Fruit fly (Drosophila melanogaster) whole organism, adult: Measurements from ENCODE around the gene CG17122.

Experiments
- CG11617 ChIP-seq: fragments of 200-800 bp; sonication (Bioruptor generic); optimal IDR thresholded peaks from 2 replicates; lab custom pipeline; 2017; ENCODE audit warnings: mild to moderate bottlenecking, missing biosample characterization, missing genetic modification reagents, missing genetic modification characterization
- CG12768 ChIP-seq: fragments of 200-800 bp; sonication (Bioruptor generic); optimal IDR thresholded peaks from 2 replicates; lab custom pipeline; 2017; ENCODE audit warnings: missing biosample characterization, missing genetic modification characterization, mild to moderate bottlenecking, moderate library complexity, missing genetic modification reagents
- CG14711 ChIP-seq: fragments of 200-800 bp; sonication (Bioruptor generic); optimal IDR thresholded peaks from 2 replicates; lab custom pipeline; 2018; ENCODE audit warnings: missing biosample characterization, mild to moderate bottlenecking, missing genetic modification characterization, moderate library complexity
- CG1620 ChIP-seq: fragments of 200-800 bp; sonication (Bioruptor generic); optimal IDR thresholded peaks from 2 replicates; lab custom pipeline; 2016; ENCODE audit warnings: missing biosample characterization, missing genetic modification characterization
- CG33017 ChIP-seq: fragments of 200-800 bp; sonication (Bioruptor generic); optimal IDR thresholded peaks from 2 replicates; lab custom pipeline; 2018; ENCODE audit warnings: missing biosample characterization, mild to moderate bottlenecking, missing genetic modification characterization, moderate library complexity
- CG5204 ChIP-seq: fragments of 200-800 bp; sonication (Bioruptor generic); optimal IDR thresholded peaks from 2 replicates; lab custom pipeline; 2016; ENCODE audit warnings: missing biosample characterization, missing genetic modification characterization
- CG7045 ChIP-seq: fragments of 200-800 bp; sonication (Bioruptor generic); optimal IDR thresholded peaks from 2 replicates; lab custom pipeline; 2017; ENCODE audit warnings: missing biosample characterization, mild to moderate bottlenecking, missing genetic modification characterization
- CG7101 ChIP-seq: fragments of 200-800 bp; sonication (Bioruptor generic); optimal IDR thresholded peaks from 2 replicates; lab custom pipeline; 2018; ENCODE audit warnings: missing biosample characterization, mild to moderate bottlenecking, missing genetic modification characterization, moderate library complexity
- Clk ChIP-seq: fragments of 200-800 bp; sonication (Bioruptor generic); optimal IDR thresholded peaks from 2 replicates; lab custom pipeline; 2017; ENCODE audit warnings: missing biosample characterization, missing genetic modification characterization
- Crg-1 ChIP-seq: fragments of 200-800 bp; sonication (Bioruptor generic); optimal IDR thresholded peaks from 2 replicates; lab custom pipeline; 2016; ENCODE audit warnings: missing biosample characterization, missing genetic modification characterization
- Hr96 ChIP-seq: fragments of 200-800 bp; sonication (Bioruptor generic); optimal IDR thresholded peaks from 2 replicates; lab custom pipeline; 2016; ENCODE audit warnings: missing biosample characterization, missing genetic modification characterization
- Mnt ChIP-seq: fragments of 200-800 bp; sonication (Bioruptor generic); optimal IDR thresholded peaks from 2 replicates; lab custom pipeline; 2016; ENCODE audit warnings: missing biosample characterization, mild to moderate bottlenecking, missing genetic modification characterization
- bab1 ChIP-seq: fragments of 200-800 bp; sonication (Bioruptor generic); optimal IDR thresholded peaks from 3 replicates; lab custom pipeline; 2019; ENCODE audit warnings: missing biosample characterization, mild to moderate bottlenecking, missing genetic modification characterization, moderate library complexity
- cic ChIP-seq: fragments of 200-800 bp; sonication (Bioruptor generic); optimal IDR thresholded peaks from 2 replicates; lab custom pipeline; 2017; ENCODE audit warnings: missing biosample characterization, mild to moderate bottlenecking, missing genetic modification characterization, moderate library complexity
- cnc ChIP-seq, 2 experiments: fragments of >200 bp; optimal IDR thresholded peaks; 2 replicates each; lab custom pipeline; 2017
- kay ChIP-seq: fragments of 200-800 bp; sonication (Bioruptor generic); peaks from one replicate; lab custom pipeline; 2016; ENCODE audit warnings: missing biosample characterization, missing genetic modification characterization, borderline replicate concordance
- ovo ChIP-seq: fragments of 200-800 bp; sonication (Bioruptor generic); optimal IDR thresholded peaks from 2 replicates; lab custom pipeline; 2016; ENCODE audit warnings: missing biosample characterization, missing genetic modification characterization
- pad ChIP-seq: fragments of 200-800 bp; sonication (Bioruptor generic); optimal IDR thresholded peaks from 3 replicates; lab custom pipeline; 2017; ENCODE audit warnings: missing biosample characterization, missing genetic modification characterization, mild to moderate bottlenecking, moderate library complexity, missing genetic modification reagents
- tj ChIP-seq: fragments of 200-800 bp; sonication (Bioruptor generic); optimal IDR thresholded peaks from 3 replicates; lab custom pipeline; 2017; ENCODE audit warnings: missing biosample characterization, mild to moderate bottlenecking, missing genetic modification characterization, moderate library complexity
- toe ChIP-seq: fragments of 200-800 bp; sonication (Bioruptor generic); optimal IDR thresholded peaks from 2 replicates; lab custom pipeline; 2016; ENCODE audit warnings: missing biosample characterization, missing genetic modification characterization

The CG17122 gene

DNA sequence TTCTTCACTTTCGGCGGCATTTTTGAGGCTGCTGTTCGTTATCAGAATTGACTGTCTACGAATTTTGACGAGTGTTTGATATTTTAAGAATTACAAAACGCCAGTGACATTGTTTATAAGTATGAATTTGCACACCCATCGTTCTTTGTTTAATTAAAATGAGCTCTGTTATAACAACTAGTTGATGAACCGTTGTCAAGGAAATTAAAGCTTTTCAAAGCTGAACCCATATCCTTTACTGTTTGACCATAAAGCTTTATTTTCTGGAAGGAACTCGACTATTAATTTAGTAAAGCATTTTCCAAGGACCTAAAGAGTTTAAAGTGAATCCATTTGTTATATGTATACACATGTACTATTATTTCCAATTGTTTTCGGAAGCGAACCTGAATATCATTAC is at the start of gene CG17122:
Gene CG17122, minus strand, starts transcription at position 101 of the 400 bp plus-strand sequence.
- TF ChIP-seq Clk: no peak
- no peak for TF ChIP-seq CG5204 (GFP tag; lab: Kevin White, UChicago)
- no peak for TF ChIP-seq CG11617 (GFP tag; lab: Kevin White, UChicago)
- no peak for TF ChIP-seq kay (GFP tag; lab: Kevin White, UChicago)
- TF ChIP-seq Crg-1 (GFP tag; lab: Kevin White, UChicago): no peak
- no peak for TF ChIP-seq CG12768 (GFP tag; lab: Kevin White, UChicago)
- no peak for TF ChIP-seq Mnt (GFP tag; lab: Kevin White, UChicago)
- TF ChIP-seq CG7101: no peak
- no peak for TF ChIP-seq CG33017 (tag; lab: Kevin White, UChicago)
- TF ChIP-seq pad (GFP tag; lab: Kevin White, UChicago): no peak
- TF ChIP-seq toe (GFP tag; lab: Kevin White, UChicago): no peak
- no peak for TF ChIP-seq ovo (GFP tag; lab: Kevin White, UChicago)
- TF ChIP-seq CG7045 (GFP tag; lab: Kevin White, UChicago): no peak
- TF ChIP-seq cnc (optimal IDR thresholded peaks at IDR 0.05; lab: Kevin White, UChicago): no peak
- no peak for TF ChIP-seq cic (GFP tag; lab: Kevin White, UChicago)
- no peak for TF ChIP-seq CG1620 (GFP tag; lab: Kevin White, UChicago)
- no peak for TF ChIP-seq tj (GFP tag; lab: Kevin White, UChicago)
- no peak for TF ChIP-seq Hr96 (GFP tag; lab: Kevin White, UChicago)
- no peak for TF ChIP-seq bab1 (GFP tag; lab: Kevin White, UChicago)

DNA sequence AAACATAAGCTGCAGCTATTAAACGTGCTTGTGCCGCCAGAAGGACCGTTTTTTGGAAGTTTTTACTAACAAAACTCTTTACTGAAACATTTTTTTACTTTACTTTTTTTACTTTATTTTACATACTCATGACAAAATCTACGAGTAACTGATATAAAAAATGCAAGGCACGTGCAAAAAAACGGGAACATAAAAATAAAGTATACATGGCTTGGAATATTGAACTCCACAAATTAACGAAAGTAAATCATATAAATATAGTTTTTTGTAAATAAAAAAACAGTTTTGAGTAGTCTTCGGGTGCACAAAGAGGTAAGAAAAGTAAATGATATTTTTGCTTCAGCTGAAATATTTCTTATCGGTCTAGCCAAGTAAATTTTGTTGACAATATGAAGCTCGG is 45.5 kb upstream of the CG17122 start, which contains the start of gene Spn77Bb:
Gene Spn77Bb, plus strand, starts transcription at position 301 of the 400 bp plus-strand sequence.
- TF ChIP-seq ovo (GFP tag; lab: Kevin White, UChicago) (no peak), kay (GFP tag; lab: Kevin White, UChicago) (no peak), cic (GFP tag; lab: Kevin White, UChicago) (no peak), bab1 (GFP tag; lab: Kevin White, UChicago) (no peak), CG7045 (GFP tag; lab: Kevin White, UChicago) (no peak), CG12768 (GFP tag; lab: Kevin White, UChicago) (no peak), pad (GFP tag; lab: Kevin White, UChicago) (no peak), Hr96 (GFP tag; lab: Kevin White, UChicago) (no peak), CG33017 (tag; lab: Kevin White, UChicago) (no peak), tj (GFP tag; lab: Kevin White, UChicago) (no peak)

DNA sequence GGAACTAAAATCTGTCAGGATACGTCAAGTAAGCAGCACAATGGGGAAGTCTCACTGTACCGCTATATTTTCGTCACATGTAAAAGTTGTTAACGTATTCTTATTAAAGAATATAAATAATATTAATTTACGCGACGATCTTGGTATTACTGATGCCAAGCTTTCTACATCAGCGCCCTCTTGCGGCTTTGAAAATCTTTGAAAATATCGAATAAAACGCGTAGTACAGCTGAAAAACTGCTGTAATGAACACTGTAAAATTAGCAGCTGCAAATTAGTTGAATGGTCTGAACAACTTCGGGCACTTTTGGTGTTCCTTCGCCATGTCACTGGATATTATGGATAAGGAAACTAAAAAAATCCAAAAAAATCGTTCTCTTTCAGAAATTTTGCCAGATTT is 44.9 kb upstream of the CG17122 start:
- TF ChIP-seq tj (GFP tag; lab: Kevin White, UChicago): no peak
- no peak for TF ChIP-seq Mnt (GFP tag; lab: Kevin White, UChicago)
- TF ChIP-seq Clk: no peak
- TF ChIP-seq CG5204 (GFP tag; lab: Kevin White, UChicago): no peak
- no peak for TF ChIP-seq toe (GFP tag; lab: Kevin White, UChicago)
- TF ChIP-seq bab1 (GFP tag; lab: Kevin White, UChicago): no peak
- TF ChIP-seq CG12768 (GFP tag; lab: Kevin White, UChicago): no peak
- TF ChIP-seq cnc (optimal IDR thresholded peaks at IDR 0.05; lab: Kevin White, UChicago): no peak
- TF ChIP-seq pad (GFP tag; lab: Kevin White, UChicago): no peak
- no peak for TF ChIP-seq ovo (GFP tag; lab: Kevin White, UChicago)
- no peak for TF ChIP-seq CG11617 (GFP tag; lab: Kevin White, UChicago)
- TF ChIP-seq CG1620 (GFP tag; lab: Kevin White, UChicago): no peak
- TF ChIP-seq kay (GFP tag; lab: Kevin White, UChicago): no peak
- no peak for TF ChIP-seq CG7045 (GFP tag; lab: Kevin White, UChicago)
- TF ChIP-seq cic (GFP tag; lab: Kevin White, UChicago): no peak
- TF ChIP-seq CG7101: no peak

DNA sequence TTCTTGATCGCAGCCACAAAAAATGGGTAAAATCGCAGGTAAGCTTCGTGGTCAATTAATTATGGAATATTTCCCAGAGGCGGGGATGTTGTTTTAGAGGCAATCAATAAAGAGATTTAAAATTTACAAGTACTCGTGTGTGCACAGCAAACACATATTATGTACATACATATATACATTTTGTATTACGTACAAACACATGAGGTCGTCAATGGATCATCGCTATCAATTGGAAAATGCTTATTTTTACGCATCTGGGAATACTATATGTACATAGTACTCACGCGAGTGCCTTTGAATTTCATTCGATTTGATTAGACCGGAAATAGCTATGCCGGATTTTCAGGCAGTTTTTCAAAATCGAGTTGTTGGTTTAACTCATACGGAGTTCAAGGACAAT is 42.6 kb upstream of the CG17122 start:
- TF ChIP-seq CG14711 (tag; lab: Kevin White, UChicago) (no peak), Hr96 (GFP tag; lab: Kevin White, UChicago) (no peak), CG7045 (GFP tag; lab: Kevin White, UChicago) (no peak), Mnt (GFP tag; lab: Kevin White, UChicago) (no peak), cnc (optimal IDR thresholded peaks at IDR 0.05; lab: Kevin White, UChicago) (no peak), kay (GFP tag; lab: Kevin White, UChicago) (peak; percentile 36), CG12768 (GFP tag; lab: Kevin White, UChicago) (no peak), ovo (GFP tag; lab: Kevin White, UChicago) (no peak), cic (GFP tag; lab: Kevin White, UChicago) (peak; percentile 79)

DNA sequence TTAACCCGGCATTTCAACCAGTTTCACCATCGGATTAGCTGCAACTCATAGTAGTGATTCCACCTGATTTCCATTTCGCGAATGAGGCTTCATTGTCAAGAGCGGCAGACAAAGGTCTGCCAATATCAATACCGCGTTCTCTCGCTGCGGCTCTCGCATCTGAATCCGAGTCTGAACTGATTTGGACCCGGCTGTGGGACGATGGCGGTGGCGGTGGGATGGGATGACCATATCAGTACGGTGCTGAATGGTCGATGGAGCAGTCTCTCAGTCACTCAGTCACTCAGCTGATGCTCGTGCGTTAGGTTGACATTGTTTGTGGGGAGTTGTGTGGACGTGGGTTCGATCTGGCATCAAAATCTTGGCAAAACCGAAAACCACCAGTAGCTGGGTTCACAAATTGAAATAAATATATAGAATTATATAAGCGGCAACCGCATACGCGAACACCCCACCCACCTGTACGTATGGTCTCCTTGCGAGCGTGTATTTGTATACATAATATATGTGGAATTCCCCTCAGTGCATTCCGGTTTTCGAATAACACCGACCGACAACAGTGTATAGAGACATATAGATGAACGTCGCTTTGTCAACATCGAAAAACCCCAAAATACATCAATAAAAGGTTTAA is 41.9 kb upstream of the CG17122 start, which contains the start of gene Spn77Ba:
Gene Spn77Ba, plus strand, starts transcription at position 235 of the 634 bp plus-strand sequence.
- TF ChIP-seq CG12768 (GFP tag; lab: Kevin White, UChicago) (peak; percentile 80), Clk (no peak), kay (GFP tag; lab: Kevin White, UChicago) (peak; percentile 64), CG33017 (tag; lab: Kevin White, UChicago) (peak; percentile 23), Mnt (GFP tag; lab: Kevin White, UChicago) (peak; percentile 60), toe (GFP tag; lab: Kevin White, UChicago) (peak; percentile 4), CG7045 (GFP tag; lab: Kevin White, UChicago) (no peak), cic (GFP tag; lab: Kevin White, UChicago) (peak; percentile 78)
